Worm (Caenorhabditis elegans) whole organism, L1 larva: ENCODE results near the gene srm-4.

Source experiments
- ama-1 ChIP-seq: fragments of 150-350 bp; optimal IDR thresholded peaks from 2 replicates; lab custom pipeline; 2014
- ceh-82 ChIP-seq, 3 experiments: fragments of 150-350 bp in 1 of 3; sonication (generic microtip) in 2 of 3; optimal IDR thresholded peaks; 2 replicates each; lab custom pipeline; 2014 to 2017; ENCODE audit warnings: missing biosample characterization in 3 of 3, missing genetic modification characterization in 3 of 3
- elt-3 ChIP-seq, 6 experiments: fragments of 150-350 bp in 1 of 6; sonication (generic microtip); optimal IDR thresholded peaks; 2 replicates each; lab custom pipeline; 2017 to 2018; ENCODE audit warnings: missing biosample characterization in 6 of 6, missing genetic modification characterization in 6 of 6, inconsistent platforms in 1 of 6
- lin-39 ChIP-seq: fragments of 150-350 bp; optimal IDR thresholded peaks from 2 replicates; lab custom pipeline; 2014; ENCODE audit warnings: missing biosample characterization, missing genetic modification reagents, missing genetic modification characterization
- lir-3 ChIP-seq: sonication (generic microtip); optimal IDR thresholded peaks from 2 replicates; lab custom pipeline; 2016; ENCODE audit warnings: mild to moderate bottlenecking, missing genetic modification characterization, moderate library complexity, missing compliant biosample characterization; ENCODE audit not compliant: poor library complexity
- mdl-1 ChIP-seq, 2 experiments: fragments of 150-350 bp; optimal IDR thresholded peaks; 2 replicates each; lab custom pipeline; 2014 to 2017; ENCODE audit warnings: missing biosample characterization in 2 of 2, missing genetic modification characterization in 2 of 2, inconsistent platforms in 1 of 2
- nhr-11 ChIP-seq: fragments of 150-350 bp; optimal IDR thresholded peaks from 2 replicates; lab custom pipeline; 2014; ENCODE audit warnings: missing biosample characterization, missing genetic modification characterization
- nhr-28 ChIP-seq: fragments of 150-350 bp; optimal IDR thresholded peaks from 2 replicates; lab custom pipeline; 2014; ENCODE audit warnings: missing biosample characterization, missing genetic modification characterization
- nhr-77 ChIP-seq: fragments of 150-350 bp; optimal IDR thresholded peaks from 2 replicates; lab custom pipeline; 2014; ENCODE audit warnings: missing biosample characterization, missing genetic modification characterization
- nhr-90 ChIP-seq: sonication (generic microtip); optimal IDR thresholded peaks from 2 replicates; lab custom pipeline; 2016; ENCODE audit warnings: mild to moderate bottlenecking, missing genetic modification characterization, missing compliant biosample characterization; ENCODE audit not compliant: poor library complexity
- snpc-4 ChIP-seq: fragments of 150-350 bp; optimal IDR thresholded peaks from 2 replicates; lab custom pipeline; 2014; ENCODE audit warnings: missing biosample characterization, missing genetic modification characterization
- unc-62 ChIP-seq: fragments of 150-350 bp; optimal IDR thresholded peaks from 2 replicates; lab custom pipeline; 2014; ENCODE audit warnings: missing biosample characterization, missing genetic modification reagents, missing genetic modification characterization

DNA sequence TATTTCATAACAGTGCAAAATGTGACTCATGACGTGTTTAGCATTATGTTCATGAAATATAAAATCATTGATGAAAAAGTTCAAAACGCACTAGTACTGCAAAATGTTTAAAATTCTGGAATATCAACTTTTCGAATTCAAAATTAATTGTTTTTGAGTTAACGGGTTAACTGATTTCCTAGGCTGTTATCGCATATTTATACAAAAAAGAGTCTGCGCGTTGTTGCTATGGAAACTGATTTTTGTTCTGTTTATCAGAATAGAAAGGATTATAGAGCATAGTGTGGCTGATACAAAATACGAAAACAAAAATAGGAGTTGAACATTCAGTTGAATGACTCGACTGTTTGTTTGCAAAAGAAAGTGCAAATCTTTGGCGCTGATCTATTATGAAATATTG lies 15.6 kb upstream of the srm-4 start:
- TF ChIP-seq mdl-1 (tag; optimal IDR thresholded peaks at IDR 0.05; lab: Kevin White, UChicago) (no peak), nhr-11 (tag; lab: Kevin White, UChicago) (no peak), snpc-4 (tag; lab: Kevin White, UChicago) (no peak), nhr-28 (no peak), lin-39 (tag; lab: Kevin White, UChicago) (no peak), elt-3 (tag; optimal IDR thresholded peaks at IDR 0.05; lab: Kevin White, UChicago) (no peak), unc-62 (GFP tag; lab: Kevin White, UChicago) (no peak), ama-1 (no peak), nhr-77 (tag; lab: Kevin White, UChicago) (no peak), lir-3 (tag; lab: Kevin White, UChicago) (no peak), ceh-82 (tag; optimal IDR thresholded peaks at IDR 0.05; lab: Kevin White, UChicago) (no peak), nhr-90 (tag; lab: Kevin White, UChicago) (no peak)
